Worm (Caenorhabditis elegans) whole organism, L2 larva: Measurements from ENCODE around the gene F14F7.5.

Experiments used
- C34F6.9 ChIP-seq: fragments of 150-350 bp; optimal IDR thresholded peaks from 2 replicates; lab custom pipeline; 2014; ENCODE audit warnings: missing biosample characterization, missing genetic modification characterization
- F13H6.1 ChIP-seq: sonication (generic microtip); optimal IDR thresholded peaks from 2 replicates; lab custom pipeline; 2016; ENCODE audit warnings: missing genetic modification characterization, missing compliant biosample characterization
- R02D3.7 ChIP-seq: fragments of 150-350 bp; optimal IDR thresholded peaks from 2 replicates; lab custom pipeline; 2014; ENCODE audit warnings: missing biosample characterization, missing genetic modification characterization
- Y55F3AM.14 ChIP-seq: fragments of 200-800 bp; sonication (Bioruptor generic); optimal IDR thresholded peaks from 2 replicates; lab custom pipeline; 2018; ENCODE audit warnings: mild to moderate bottlenecking, missing genetic modification characterization, missing compliant biosample characterization
- ZK546.5 ChIP-seq: sonication (generic microtip); optimal IDR thresholded peaks from 2 replicates; lab custom pipeline; 2017; ENCODE audit warnings: missing biosample characterization, missing genetic modification characterization
- alr-1 ChIP-seq: fragments of 150-350 bp; optimal IDR thresholded peaks from 2 replicates; lab custom pipeline; 2014; ENCODE audit warnings: missing biosample characterization, missing genetic modification characterization
- aly-2 ChIP-seq: fragments of 150-350 bp; optimal IDR thresholded peaks from 2 replicates; lab custom pipeline; 2014; ENCODE audit warnings: missing biosample characterization, missing genetic modification characterization
- ama-1 ChIP-seq: fragments of 150-350 bp; optimal IDR thresholded peaks from 2 replicates; lab custom pipeline; 2018; ENCODE audit warnings: inconsistent platforms
- blmp-1 ChIP-seq: sonication (generic microtip); optimal IDR thresholded peaks from 2 replicates; lab custom pipeline; 2017; ENCODE audit warnings: missing genetic modification characterization, mild to moderate bottlenecking, missing compliant biosample characterization, antibody characterized with exemption, moderate library complexity; ENCODE audit not compliant: insufficient read depth
- ceh-16 ChIP-seq: fragments of 150-350 bp; optimal IDR thresholded peaks from 2 replicates; lab custom pipeline; 2014; ENCODE audit warnings: missing biosample characterization, missing genetic modification characterization
- ceh-82 ChIP-seq: fragments of 150-350 bp; optimal IDR thresholded peaks from 2 replicates; lab custom pipeline; 2014; ENCODE audit warnings: missing biosample characterization, missing genetic modification characterization
- crh-2 ChIP-seq: sonication (generic microtip); optimal IDR thresholded peaks from 2 replicates; lab custom pipeline; 2017; ENCODE audit warnings: missing biosample characterization, missing genetic modification characterization
- dmd-4 ChIP-seq: sonication (generic microtip); optimal IDR thresholded peaks from 2 replicates; lab custom pipeline; 2017; ENCODE audit warnings: missing biosample characterization, missing genetic modification characterization
- egl-27 ChIP-seq: sonication (generic microtip); optimal IDR thresholded peaks from 3 replicates; lab custom pipeline; 2017; ENCODE audit warnings: missing biosample characterization, missing genetic modification reagents, missing genetic modification characterization
- elt-1 ChIP-seq: fragments of 150-350 bp; optimal IDR thresholded peaks from 2 replicates; lab custom pipeline; 2014; ENCODE audit warnings: missing biosample characterization, missing genetic modification characterization
- elt-3 ChIP-seq: sonication (generic microtip); optimal IDR thresholded peaks from 2 replicates; lab custom pipeline; 2017; ENCODE audit warnings: missing biosample characterization, missing genetic modification characterization
- fos-1 ChIP-seq: fragments of 150-350 bp; optimal IDR thresholded peaks from 2 replicates; lab custom pipeline; 2014; ENCODE audit warnings: missing biosample characterization, missing genetic modification characterization
- gmeb-1 ChIP-seq: fragments of 150-350 bp; optimal IDR thresholded peaks from 2 replicates; lab custom pipeline; 2014; ENCODE audit warnings: missing biosample characterization, missing genetic modification characterization
- lin-11 ChIP-seq: fragments of 150-350 bp; sonication (generic microtip); optimal IDR thresholded peaks from 2 replicates; lab custom pipeline; 2014; ENCODE audit warnings: missing biosample characterization, missing genetic modification characterization, inconsistent platforms, mixed read lengths
- lin-13 ChIP-seq: fragments of 150-350 bp; optimal IDR thresholded peaks from 2 replicates; lab custom pipeline; 2014; ENCODE audit warnings: missing biosample characterization, missing genetic modification reagents, missing genetic modification characterization
- lin-39 ChIP-seq: fragments of 150-350 bp; optimal IDR thresholded peaks from 2 replicates; lab custom pipeline; 2014; ENCODE audit warnings: missing biosample characterization, missing genetic modification reagents, missing genetic modification characterization
- lsy-2 ChIP-seq, 2 experiments: fragments of 150-350 bp in 1 of 2; sonication (generic microtip) in 1 of 2; optimal IDR thresholded peaks; 2 replicates each; lab custom pipeline; 2014 to 2017; ENCODE audit warnings: missing biosample characterization in 2 of 2, missing genetic modification characterization in 2 of 2
- mab-5 ChIP-seq: fragments of 150-350 bp; optimal IDR thresholded peaks from 2 replicates; lab custom pipeline; 2014; ENCODE audit warnings: missing biosample characterization, missing genetic modification characterization
- mbf-1 ChIP-seq: sonication (generic microtip); optimal IDR thresholded peaks from 2 replicates; lab custom pipeline; 2017; ENCODE audit warnings: missing biosample characterization, missing genetic modification characterization
- mdl-1 ChIP-seq, 2 experiments: fragments of 150-350 bp in 1 of 2; sonication (generic microtip) in 1 of 2; optimal IDR thresholded peaks; 2 replicates each; lab custom pipeline; 2017; ENCODE audit warnings: missing biosample characterization in 2 of 2, missing genetic modification characterization in 2 of 2
- nhr-10 ChIP-seq: sonication (generic microtip); optimal IDR thresholded peaks from 2 replicates; lab custom pipeline; 2017; ENCODE audit warnings: missing biosample characterization, missing genetic modification characterization
- nhr-11 ChIP-seq: fragments of 150-350 bp; optimal IDR thresholded peaks from 2 replicates; lab custom pipeline; 2014; ENCODE audit warnings: missing biosample characterization, missing genetic modification characterization
- nhr-12 ChIP-seq: fragments of 150-350 bp; optimal IDR thresholded peaks from 2 replicates; lab custom pipeline; 2014; ENCODE audit warnings: missing biosample characterization, missing genetic modification characterization
- nhr-129 ChIP-seq: fragments of 150-350 bp; optimal IDR thresholded peaks from 2 replicates; lab custom pipeline; 2014; ENCODE audit warnings: missing biosample characterization, missing genetic modification characterization
- nhr-21 ChIP-seq: fragments of 150-350 bp; optimal IDR thresholded peaks from 2 replicates; lab custom pipeline; 2014; ENCODE audit warnings: missing biosample characterization, missing genetic modification characterization
- nhr-23 ChIP-seq: fragments of 150-350 bp; optimal IDR thresholded peaks from 2 replicates; lab custom pipeline; 2014; ENCODE audit warnings: missing biosample characterization, missing genetic modification reagents, missing genetic modification characterization
- nhr-237 ChIP-seq: fragments of 150-350 bp; optimal IDR thresholded peaks from 2 replicates; lab custom pipeline; 2014; ENCODE audit warnings: missing biosample characterization, missing genetic modification characterization
- nhr-25 ChIP-seq: fragments of 150-350 bp; sonication (generic microtip); optimal IDR thresholded peaks from 3 replicates; lab custom pipeline; 2014; ENCODE audit warnings: missing biosample characterization, missing genetic modification characterization
- nhr-6 ChIP-seq: fragments of 150-350 bp; optimal IDR thresholded peaks from 2 replicates; lab custom pipeline; 2014; ENCODE audit warnings: missing biosample characterization, missing genetic modification characterization
- nhr-77 ChIP-seq: fragments of 150-350 bp; optimal IDR thresholded peaks from 2 replicates; lab custom pipeline; 2014; ENCODE audit warnings: missing biosample characterization, missing genetic modification characterization
- peb-1 ChIP-seq: fragments of 150-350 bp; optimal IDR thresholded peaks from 2 replicates; lab custom pipeline; 2014; ENCODE audit warnings: missing biosample characterization, missing genetic modification characterization
- sem-4 ChIP-seq: fragments of 150-350 bp; optimal IDR thresholded peaks from 2 replicates; lab custom pipeline; 2014; ENCODE audit warnings: missing biosample characterization, missing genetic modification reagents, missing genetic modification characterization
- skn-1 ChIP-seq: sonication (generic microtip); optimal IDR thresholded peaks from 2 replicates; lab custom pipeline; 2017; ENCODE audit warnings: missing biosample characterization, missing genetic modification characterization
- sma-3 ChIP-seq: sonication (generic microtip); optimal IDR thresholded peaks from 2 replicates; lab custom pipeline; 2016; ENCODE audit warnings: missing genetic modification reagents, missing genetic modification characterization, missing compliant biosample characterization
- sma-9 ChIP-seq, 2 experiments: fragments of 150-350 bp in 1 of 2; sonication (generic microtip) in 1 of 2; optimal IDR thresholded peaks; 2 replicates each; lab custom pipeline; 2014 to 2016; ENCODE audit warnings: missing genetic modification characterization in 2 of 2, mild to moderate bottlenecking in 1 of 2, missing biosample characterization in 1 of 2, missing compliant biosample characterization in 1 of 2, missing genetic modification reagents in 1 of 2, moderate library complexity in 1 of 2
- snpc-4 ChIP-seq: fragments of 150-350 bp; optimal IDR thresholded peaks from 2 replicates; lab custom pipeline; 2014; ENCODE audit warnings: missing biosample characterization, missing genetic modification characterization
- unc-39 ChIP-seq: fragments of 150-350 bp; optimal IDR thresholded peaks from 2 replicates; lab custom pipeline; 2014; ENCODE audit warnings: missing biosample characterization, missing genetic modification characterization
- unc-55 ChIP-seq: fragments of 150-350 bp; sonication (generic microtip); optimal IDR thresholded peaks from 3 replicates; lab custom pipeline; 2014; ENCODE audit warnings: missing biosample characterization, missing genetic modification reagents, missing genetic modification characterization
- unc-62 ChIP-seq: fragments of 150-350 bp; optimal IDR thresholded peaks from 2 replicates; lab custom pipeline; 2014; ENCODE audit warnings: missing biosample characterization, missing genetic modification reagents, missing genetic modification characterization
- zag-1 ChIP-seq: fragments of 150-350 bp; optimal IDR thresholded peaks from 2 replicates; lab custom pipeline; 2014; ENCODE audit warnings: missing biosample characterization, missing genetic modification characterization
- ztf-1 ChIP-seq: fragments of 200-800 bp; sonication (Bioruptor generic); conservative IDR thresholded peaks from 2 replicates; pipeline ENCODE4 v1.3.6; 2022; ENCODE audit warnings: missing genetic modification characterization, missing compliant biosample characterization
- ztf-11 ChIP-seq: sonication (generic microtip); optimal IDR thresholded peaks from 2 replicates; lab custom pipeline; 2017; ENCODE audit warnings: missing biosample characterization, missing genetic modification characterization
- ztf-4 ChIP-seq: fragments of 150-350 bp; optimal IDR thresholded peaks from 2 replicates; lab custom pipeline; 2014; ENCODE audit warnings: missing biosample characterization, missing genetic modification characterization

The F14F7.5 gene

ce11 chrIII:13069416-13069815 lies 37.6 kb downstream of the F14F7.5 start:
- TF ChIP-seq ama-1 (peak; percentile 18), skn-1 (no peak)

ce11 chrIII:13070548-13071050 lies 38.8 kb downstream of the F14F7.5 start, which contains the start of gene Y39E4B.6:
TSS of gene Y39E4B.6 (plus strand) at chrIII:13070756.
- TF ChIP-seq skn-1: peak; percentile 77
- TF ChIP-seq nhr-6: peak; percentile 83
- peak; percentile 96 for TF ChIP-seq nhr-129 (tag; lab: Kevin White, UChicago)
- peak; percentile 98 for TF ChIP-seq sma-3 (GFP tag; lab: Kevin White, UChicago)
- TF ChIP-seq fos-1 (tag; lab: Kevin White, UChicago): peak; percentile 87
- no peak for TF ChIP-seq elt-3 (tag; lab: Kevin White, UChicago)
- peak; percentile 98 for TF ChIP-seq Y55F3AM.14 (GFP tag; lab: Kevin White, UChicago)
- TF ChIP-seq peb-1: no peak
- peak; percentile 87 to 94 for TF ChIP-seq lsy-2 (tag; optimal IDR thresholded peaks at IDR 0.05; lab: Kevin White, UChicago)
- TF ChIP-seq nhr-237 (tag; lab: Kevin White, UChicago): peak; percentile 67
- TF ChIP-seq elt-1: no peak
- peak; percentile 87 for TF ChIP-seq gmeb-1 (tag; lab: Kevin White, UChicago)
- peak; percentile 98 for TF ChIP-seq zag-1
- TF ChIP-seq unc-62: no peak
- peak; percentile 22 for TF ChIP-seq nhr-12 (tag; lab: Kevin White, UChicago)
- peak; percentile 64 for TF ChIP-seq nhr-10 (tag; lab: Kevin White, UChicago)
- TF ChIP-seq mbf-1 (tag; lab: Kevin White, UChicago): no peak
- peak; percentile 88 for TF ChIP-seq mab-5 (tag; lab: Kevin White, UChicago)
- TF ChIP-seq nhr-77 (tag; lab: Kevin White, UChicago): no peak
- TF ChIP-seq R02D3.7: no peak
- peak; percentile 55 for TF ChIP-seq ZK546.5 (tag; lab: Kevin White, UChicago)
- TF ChIP-seq ceh-16 (tag; lab: Kevin White, UChicago): peak; percentile 62
- no peak for TF ChIP-seq nhr-23 (tag; lab: Kevin White, UChicago)
- peak; percentile 92 for TF ChIP-seq lin-11 (tag; lab: Kevin White, UChicago)
- TF ChIP-seq ama-1: peak; percentile 90
- peak; percentile 5 for TF ChIP-seq lin-39 (tag; lab: Kevin White, UChicago)
- TF ChIP-seq ztf-11: peak; percentile 59
- peak; percentile 94 for TF ChIP-seq ceh-82 (tag; lab: Kevin White, UChicago)
- peak; percentile 85 for TF ChIP-seq blmp-1 (tag; lab: Kevin White, UChicago)
- TF ChIP-seq dmd-4 (tag; lab: Kevin White, UChicago): no peak
- peak; percentile 98 for TF ChIP-seq C34F6.9 (tag; lab: Kevin White, UChicago)
- peak; percentile 92 for TF ChIP-seq nhr-21 (tag; lab: Kevin White, UChicago)
- TF ChIP-seq nhr-11 (tag; lab: Kevin White, UChicago): no peak
- peak; percentile 95 for TF ChIP-seq egl-27 (tag; lab: Kevin White, UChicago)
- no peak for TF ChIP-seq alr-1 (tag; lab: Kevin White, UChicago)
- peak; percentile 73 for TF ChIP-seq snpc-4
- peak; percentile 94 for TF ChIP-seq crh-2 (tag; lab: Kevin White, UChicago)
- peak; percentile 98 for TF ChIP-seq F13H6.1 (tag; lab: Kevin White, UChicago)
- peak; percentile 95 for TF ChIP-seq nhr-25 (tag; lab: Kevin White, UChicago)
- TF ChIP-seq lin-13 (GFP tag; lab: Kevin White, UChicago): peak; percentile 96
- TF ChIP-seq sma-9 (GFP tag; optimal IDR thresholded peaks at IDR 0.05; lab: Kevin White, UChicago): peak; percentile 90
- no peak for TF ChIP-seq sma-9 (tag; optimal IDR thresholded peaks at IDR 0.05; lab: Kevin White, UChicago)
- 0 out of 2 replicates have a peak, but pooled peaks have one; percentile 60 for TF ChIP-seq ztf-1 (GFP tag; lab: Robert Waterston, UW)
- peak; percentile 98 for TF ChIP-seq unc-55 (GFP tag; lab: Kevin White, UChicago)
- peak; percentile 98 for TF ChIP-seq sem-4 (tag; lab: Kevin White, UChicago)
- TF ChIP-seq aly-2 (tag; lab: Kevin White, UChicago): no peak
- TF ChIP-seq ztf-4 (tag; lab: Kevin White, UChicago): peak; percentile 90
- TF ChIP-seq mdl-1 (tag; optimal IDR thresholded peaks at IDR 0.05; lab: Kevin White, UChicago): peak; percentile 69 to 92
- no peak for TF ChIP-seq unc-39 (tag; lab: Kevin White, UChicago)
